Fruit fly (Drosophila melanogaster) whole organism, adult: Measurements from ENCODE around the gene CG42268.

Experiments
- CG11617 ChIP-seq: fragments of 200-800 bp; sonication (Bioruptor generic); optimal IDR thresholded peaks from 2 replicates; lab custom pipeline; 2017; ENCODE audit warnings: mild to moderate bottlenecking, missing biosample characterization, missing genetic modification reagents, missing genetic modification characterization
- CG12768 ChIP-seq: fragments of 200-800 bp; sonication (Bioruptor generic); optimal IDR thresholded peaks from 2 replicates; lab custom pipeline; 2017; ENCODE audit warnings: missing biosample characterization, missing genetic modification characterization, mild to moderate bottlenecking, moderate library complexity, missing genetic modification reagents
- CG14711 ChIP-seq: fragments of 200-800 bp; sonication (Bioruptor generic); optimal IDR thresholded peaks from 2 replicates; lab custom pipeline; 2018; ENCODE audit warnings: missing biosample characterization, mild to moderate bottlenecking, missing genetic modification characterization, moderate library complexity
- CG1620 ChIP-seq: fragments of 200-800 bp; sonication (Bioruptor generic); optimal IDR thresholded peaks from 2 replicates; lab custom pipeline; 2016; ENCODE audit warnings: missing biosample characterization, missing genetic modification characterization
- CG33017 ChIP-seq: fragments of 200-800 bp; sonication (Bioruptor generic); optimal IDR thresholded peaks from 2 replicates; lab custom pipeline; 2018; ENCODE audit warnings: missing biosample characterization, mild to moderate bottlenecking, missing genetic modification characterization, moderate library complexity
- CG5204 ChIP-seq: fragments of 200-800 bp; sonication (Bioruptor generic); optimal IDR thresholded peaks from 2 replicates; lab custom pipeline; 2016; ENCODE audit warnings: missing biosample characterization, missing genetic modification characterization
- CG7045 ChIP-seq: fragments of 200-800 bp; sonication (Bioruptor generic); optimal IDR thresholded peaks from 2 replicates; lab custom pipeline; 2017; ENCODE audit warnings: missing biosample characterization, mild to moderate bottlenecking, missing genetic modification characterization
- CG7101 ChIP-seq: fragments of 200-800 bp; sonication (Bioruptor generic); optimal IDR thresholded peaks from 2 replicates; lab custom pipeline; 2018; ENCODE audit warnings: missing biosample characterization, mild to moderate bottlenecking, missing genetic modification characterization, moderate library complexity
- Clk ChIP-seq: fragments of 200-800 bp; sonication (Bioruptor generic); optimal IDR thresholded peaks from 2 replicates; lab custom pipeline; 2017; ENCODE audit warnings: missing biosample characterization, missing genetic modification characterization
- Crg-1 ChIP-seq: fragments of 200-800 bp; sonication (Bioruptor generic); optimal IDR thresholded peaks from 2 replicates; lab custom pipeline; 2016; ENCODE audit warnings: missing biosample characterization, missing genetic modification characterization
- Hr96 ChIP-seq: fragments of 200-800 bp; sonication (Bioruptor generic); optimal IDR thresholded peaks from 2 replicates; lab custom pipeline; 2016; ENCODE audit warnings: missing biosample characterization, missing genetic modification characterization
- Mnt ChIP-seq: fragments of 200-800 bp; sonication (Bioruptor generic); optimal IDR thresholded peaks from 2 replicates; lab custom pipeline; 2016; ENCODE audit warnings: missing biosample characterization, mild to moderate bottlenecking, missing genetic modification characterization
- bab1 ChIP-seq: fragments of 200-800 bp; sonication (Bioruptor generic); optimal IDR thresholded peaks from 3 replicates; lab custom pipeline; 2019; ENCODE audit warnings: missing biosample characterization, mild to moderate bottlenecking, missing genetic modification characterization, moderate library complexity
- cic ChIP-seq: fragments of 200-800 bp; sonication (Bioruptor generic); optimal IDR thresholded peaks from 2 replicates; lab custom pipeline; 2017; ENCODE audit warnings: missing biosample characterization, mild to moderate bottlenecking, missing genetic modification characterization, moderate library complexity
- cnc ChIP-seq, 2 experiments: fragments of >200 bp; optimal IDR thresholded peaks; 2 replicates each; lab custom pipeline; 2017
- kay ChIP-seq: fragments of 200-800 bp; sonication (Bioruptor generic); peaks from one replicate; lab custom pipeline; 2016; ENCODE audit warnings: missing biosample characterization, missing genetic modification characterization, borderline replicate concordance
- ovo ChIP-seq: fragments of 200-800 bp; sonication (Bioruptor generic); optimal IDR thresholded peaks from 2 replicates; lab custom pipeline; 2016; ENCODE audit warnings: missing biosample characterization, missing genetic modification characterization
- pad ChIP-seq: fragments of 200-800 bp; sonication (Bioruptor generic); optimal IDR thresholded peaks from 3 replicates; lab custom pipeline; 2017; ENCODE audit warnings: missing biosample characterization, missing genetic modification characterization, mild to moderate bottlenecking, moderate library complexity, missing genetic modification reagents
- tj ChIP-seq: fragments of 200-800 bp; sonication (Bioruptor generic); optimal IDR thresholded peaks from 3 replicates; lab custom pipeline; 2017; ENCODE audit warnings: missing biosample characterization, mild to moderate bottlenecking, missing genetic modification characterization, moderate library complexity
- toe ChIP-seq: fragments of 200-800 bp; sonication (Bioruptor generic); optimal IDR thresholded peaks from 2 replicates; lab custom pipeline; 2016; ENCODE audit warnings: missing biosample characterization, missing genetic modification characterization

The CG42268 gene

DNA sequence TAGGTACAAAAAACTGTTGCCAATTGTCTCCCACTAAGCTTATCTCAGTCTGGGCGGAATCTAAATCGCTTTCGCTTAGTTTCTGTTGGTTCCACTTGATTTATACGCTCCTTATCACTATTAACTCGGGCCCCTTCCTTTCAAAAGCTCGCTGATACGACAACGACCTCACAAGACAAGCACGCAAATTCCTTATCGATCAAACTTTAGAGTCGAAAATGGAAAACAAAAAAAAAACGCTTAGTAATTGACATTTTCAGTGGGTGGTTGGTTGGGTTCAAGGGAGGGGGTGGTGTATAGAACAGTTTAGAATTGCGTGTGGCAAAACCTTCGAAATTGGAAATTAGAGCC, 68.7 kb downstream of the CG42268 start:
- TF ChIP-seq Mnt (peak; percentile 8), cnc (optimal IDR thresholded peaks at IDR 0.05; lab: Kevin White, UChicago) (no peak), pad (GFP tag; lab: Kevin White, UChicago) (no peak), CG1620 (GFP tag; lab: Kevin White, UChicago) (no peak), CG7101 (tag; lab: Kevin White, UChicago) (no peak), CG11617 (no peak), bab1 (no peak), Clk (GFP tag; lab: Kevin White, UChicago) (no peak), CG12768 (GFP tag; lab: Kevin White, UChicago) (peak; percentile 57), CG14711 (tag; lab: Kevin White, UChicago) (no peak), kay (no peak), tj (no peak), Crg-1 (GFP tag; lab: Kevin White, UChicago) (no peak), toe (no peak), CG7045 (no peak), Hr96 (GFP tag; lab: Kevin White, UChicago) (peak; percentile 8), cic (peak; percentile 73), CG33017 (no peak), CG5204 (GFP tag; lab: Kevin White, UChicago) (no peak), ovo (GFP tag; lab: Kevin White, UChicago) (no peak)

DNA sequence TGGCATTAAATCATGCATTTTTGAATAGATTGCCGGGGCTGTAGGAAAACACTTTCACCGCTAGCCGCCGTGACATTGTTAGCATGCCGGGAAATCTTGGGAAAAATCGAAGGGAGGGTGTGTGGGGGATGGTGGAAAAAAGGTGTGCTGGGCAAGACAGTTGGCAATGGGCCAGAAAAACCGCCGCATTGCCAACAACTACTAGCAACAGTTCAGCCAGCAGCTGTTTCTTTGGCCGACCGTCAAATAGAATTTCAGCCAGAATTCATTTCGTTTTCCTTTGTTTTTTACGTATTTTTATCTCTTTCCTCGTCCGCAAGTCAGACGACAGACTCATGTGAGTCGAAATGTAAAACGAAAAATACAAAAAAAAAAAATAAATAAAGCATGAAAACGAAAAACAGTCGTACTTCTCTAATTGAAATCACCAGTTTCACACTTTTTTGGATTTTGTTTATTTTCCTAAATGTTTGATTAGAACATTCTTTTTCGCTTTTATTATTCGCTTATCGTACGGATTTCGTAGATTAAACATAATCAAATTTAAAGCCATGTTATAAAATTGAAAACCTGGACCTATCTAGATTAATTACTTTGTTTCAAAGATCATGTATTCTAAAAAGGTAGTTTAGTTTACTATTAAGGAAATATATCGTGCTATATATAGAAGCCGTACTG, 69.3 kb downstream of the CG42268 start:
- TF ChIP-seq CG11617 (peak; percentile 57), CG5204 (GFP tag; lab: Kevin White, UChicago) (peak; percentile 56), CG14711 (tag; lab: Kevin White, UChicago) (peak; percentile 65), Clk (GFP tag; lab: Kevin White, UChicago) (no peak), pad (GFP tag; lab: Kevin White, UChicago) (peak; percentile 6), bab1 (peak; percentile 48), Hr96 (GFP tag; lab: Kevin White, UChicago) (peak; percentile 53), CG7101 (tag; lab: Kevin White, UChicago) (peak; percentile 68), Mnt (peak; percentile 37), CG1620 (GFP tag; lab: Kevin White, UChicago) (no peak), cic (no peak), cnc (optimal IDR thresholded peaks at IDR 0.05; lab: Kevin White, UChicago) (no peak), tj (no peak), CG33017 (peak; percentile 77), ovo (GFP tag; lab: Kevin White, UChicago) (no peak), CG12768 (GFP tag; lab: Kevin White, UChicago) (no peak), toe (peak; percentile 17), Crg-1 (GFP tag; lab: Kevin White, UChicago) (no peak), CG7045 (no peak), kay (peak; percentile 83)

DNA sequence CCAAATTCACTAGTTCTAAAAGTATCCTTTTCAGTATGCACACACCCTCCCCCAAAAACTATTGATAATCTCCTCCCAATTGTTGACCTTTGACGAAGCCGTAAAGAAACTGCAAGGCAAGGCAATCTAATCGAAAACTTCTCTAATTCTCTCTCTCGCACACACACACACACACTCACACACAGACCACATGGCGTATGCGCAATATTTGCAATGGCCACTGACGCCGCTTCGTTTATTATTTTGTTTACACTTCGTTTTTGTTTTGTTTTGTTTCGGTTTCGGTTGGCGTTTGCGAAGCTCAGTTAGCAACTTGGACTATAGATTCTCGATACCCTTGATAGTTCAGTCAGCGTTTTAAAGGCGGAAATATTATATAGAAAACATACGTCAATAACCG, 70.4 kb downstream of the CG42268 start:
- no peak for TF ChIP-seq CG5204 (GFP tag; lab: Kevin White, UChicago)
- TF ChIP-seq cic, result peak; percentile 70
- peak; percentile 67 for TF ChIP-seq Mnt
- TF ChIP-seq CG7045, result no peak
- no peak for TF ChIP-seq Hr96 (GFP tag; lab: Kevin White, UChicago)
- TF ChIP-seq Clk (GFP tag; lab: Kevin White, UChicago), result no peak
- no peak for TF ChIP-seq CG7101 (tag; lab: Kevin White, UChicago)
- TF ChIP-seq tj, result peak; percentile 52
- peak; percentile 49 for TF ChIP-seq CG12768 (GFP tag; lab: Kevin White, UChicago)
- no peak for TF ChIP-seq kay
- no peak for TF ChIP-seq bab1
- no peak for TF ChIP-seq ovo (GFP tag; lab: Kevin White, UChicago)
- TF ChIP-seq CG14711 (tag; lab: Kevin White, UChicago), result peak; percentile 2
- TF ChIP-seq CG11617, result no peak
- no peak for TF ChIP-seq pad (GFP tag; lab: Kevin White, UChicago)
- TF ChIP-seq Crg-1 (GFP tag; lab: Kevin White, UChicago), result no peak
- TF ChIP-seq toe, result no peak
- no peak for TF ChIP-seq CG1620 (GFP tag; lab: Kevin White, UChicago)
- TF ChIP-seq CG33017, result no peak
- TF ChIP-seq cnc (optimal IDR thresholded peaks at IDR 0.05; lab: Kevin White, UChicago), result no peak

DNA sequence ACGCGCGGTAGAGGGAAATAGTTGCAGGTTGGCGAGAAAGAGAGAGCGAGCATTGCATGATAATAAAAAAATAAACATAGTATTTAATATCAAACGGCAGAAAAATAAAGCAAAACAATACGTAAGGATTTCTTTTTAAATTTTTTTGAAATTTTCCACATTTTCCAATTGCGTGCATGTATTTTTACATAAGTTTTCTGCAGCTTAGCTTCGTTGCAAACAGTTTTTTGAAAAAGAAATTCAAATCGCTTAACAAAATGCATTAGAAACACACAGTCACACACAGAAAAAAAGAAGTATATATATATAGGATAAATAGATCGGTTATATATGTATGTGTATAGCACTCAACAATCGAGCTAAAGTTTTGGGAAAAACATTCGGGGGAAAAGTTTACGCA, 71.5 kb downstream of the CG42268 start:
- TF ChIP-seq Crg-1 (GFP tag; lab: Kevin White, UChicago), result no peak
- TF ChIP-seq kay, result peak; percentile 97

DNA sequence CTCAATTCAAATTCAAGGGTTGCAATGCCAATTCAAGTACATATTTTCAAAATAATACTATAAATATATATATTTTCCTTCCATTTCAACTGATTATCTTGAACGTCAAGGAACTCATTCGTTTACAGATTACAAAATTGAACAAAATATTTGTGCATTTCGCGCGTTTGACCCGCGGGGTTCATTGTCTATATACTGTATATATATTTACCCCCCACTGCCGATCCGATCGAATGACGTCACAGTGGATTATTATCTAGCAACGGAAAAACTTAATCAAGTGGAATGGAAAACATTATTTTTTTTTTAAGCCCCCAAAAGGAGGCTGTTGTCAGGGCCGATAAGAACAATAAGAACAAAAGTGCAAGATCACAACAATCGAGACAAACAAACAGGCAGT, 72.7 kb downstream of the CG42268 start:
- TF ChIP-seq bab1, result no peak
- TF ChIP-seq kay, result peak; percentile 86
- TF ChIP-seq cnc (optimal IDR thresholded peaks at IDR 0.05; lab: Kevin White, UChicago), result no peak
- no peak for TF ChIP-seq Mnt
- TF ChIP-seq toe, result no peak
- TF ChIP-seq CG14711 (tag; lab: Kevin White, UChicago), result no peak
- no peak for TF ChIP-seq CG5204 (GFP tag; lab: Kevin White, UChicago)
- TF ChIP-seq cic, result peak; percentile 24
- no peak for TF ChIP-seq CG1620 (GFP tag; lab: Kevin White, UChicago)
- no peak for TF ChIP-seq CG11617
- TF ChIP-seq CG12768 (GFP tag; lab: Kevin White, UChicago), result no peak

DNA sequence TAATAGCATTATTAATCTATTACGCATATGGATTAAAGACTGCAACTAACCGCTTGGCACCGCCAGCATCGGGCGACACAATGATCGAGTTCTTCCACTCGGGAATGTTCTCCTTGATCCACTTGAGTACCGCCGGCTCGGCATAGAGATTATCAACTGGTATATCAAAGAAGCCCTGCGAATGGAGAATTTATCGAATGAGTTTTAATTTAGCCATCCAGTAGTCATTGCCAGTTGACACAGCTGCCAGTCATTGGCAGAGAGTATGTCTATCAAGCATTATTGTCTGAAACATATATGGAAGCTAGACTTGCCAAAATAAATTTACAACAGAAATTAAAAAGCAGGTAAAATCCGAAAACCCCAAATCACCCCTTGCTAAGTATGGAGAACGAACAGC, 75.3 kb downstream of the CG42268 start, which contains the start of gene CG16719:
Gene CG16719, plus strand, starts transcription at position 301 of the 400 bp plus-strand sequence.
- TF ChIP-seq Clk (GFP tag; lab: Kevin White, UChicago) (no peak), cnc (optimal IDR thresholded peaks at IDR 0.05; lab: Kevin White, UChicago) (no peak), ovo (GFP tag; lab: Kevin White, UChicago) (no peak), CG14711 (tag; lab: Kevin White, UChicago) (no peak), bab1 (no peak), Hr96 (GFP tag; lab: Kevin White, UChicago) (no peak), toe (no peak), Crg-1 (GFP tag; lab: Kevin White, UChicago) (no peak)
